Fruit fly (Drosophila melanogaster) whole organism: ENCODE data around the gene CG5676.

ENCODE experiments used
- EcR ChIP-seq, 2 experiments: fragments of >200 bp; optimal IDR thresholded peaks; 2 replicates each; lab custom pipeline; 2017; ENCODE audit warnings: missing biosample characterization in 2 of 2, missing genetic modification characterization in 2 of 2, missing genetic modification reagents in 2 of 2
- psq ChIP-seq: fragments of >200 bp; optimal IDR thresholded peaks from 2 replicates; lab custom pipeline; 2017
- usp ChIP-seq: fragments of >200 bp; optimal IDR thresholded peaks from 2 replicates; lab custom pipeline; 2017; ENCODE audit warnings: missing biosample characterization, missing genetic modification characterization, mixed read lengths

DNA sequence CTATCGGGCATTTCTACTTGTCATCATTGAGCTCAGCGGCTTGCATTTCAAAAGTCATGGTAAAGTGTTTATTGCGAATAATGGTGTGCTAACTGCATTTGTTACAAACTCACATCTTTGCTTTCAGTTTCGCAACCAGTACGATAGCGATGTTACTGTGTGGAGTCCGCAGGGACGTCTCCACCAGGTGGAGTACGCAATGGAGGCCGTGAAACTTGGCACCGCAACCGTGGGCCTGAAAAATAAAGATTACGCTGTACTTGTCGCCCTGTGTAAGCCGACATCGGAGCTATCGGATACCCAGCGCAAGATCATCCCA lies 34.3 kb downstream of the CG5676 start:
- no peak for TF ChIP-seq usp (GFP tag; lab: Kevin White, UChicago)
- no peak for TF ChIP-seq EcR (GFP tag; optimal IDR thresholded peaks at IDR 0.05; lab: Kevin White, UChicago)
- TF ChIP-seq psq (lab: Kevin White, UChicago), result no peak
